5 fruit fly cellular contexts compared by ENCODE assay signal in the genomic region with DNA sequence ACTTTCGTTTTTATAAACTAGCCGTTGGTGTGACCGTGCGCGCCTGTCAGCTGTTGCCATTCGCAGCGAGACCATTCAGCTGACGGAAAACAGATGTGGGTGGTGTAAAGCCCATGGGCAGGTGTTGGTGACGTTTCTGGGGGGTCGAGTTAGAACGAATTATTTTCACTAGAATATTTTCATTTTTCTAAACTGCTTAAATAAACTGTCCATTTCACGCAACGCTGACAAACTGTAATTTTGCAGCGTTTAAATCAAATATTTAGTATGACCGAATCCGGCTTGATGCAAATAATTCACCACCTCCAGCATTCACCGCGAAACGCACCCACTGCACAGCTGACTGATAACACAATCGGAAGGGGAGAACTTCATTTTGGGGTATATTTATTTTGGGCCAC.
TF ChIP-seq lines count a peak whose summit lies in the region.

A gene (minus strand): TSS at position 199 of the 401 bp plus-strand sequence.
A gene (plus strand): TSS at position 261 of the 401 bp plus-strand sequence.

TF ChIP-seq in whole organism, adult, 20 proteins besides CTCF, POLR2A, EP300 and RAD21 (continued from another document):
- peak; percentile 89 for TF ChIP-seq CG7101 (tag; optimal IDR thresholded peaks at IDR 0.05; lab: Kevin White, UChicago)
- peak; percentile 87 for TF ChIP-seq CG1620 (GFP tag; optimal IDR thresholded peaks at IDR 0.05; lab: Kevin White, UChicago)
- TF ChIP-seq Crg-1 (GFP tag; optimal IDR thresholded peaks at IDR 0.05; lab: Kevin White, UChicago): peak; percentile 88
- TF ChIP-seq Clk (GFP tag; optimal IDR thresholded peaks at IDR 0.05; lab: Kevin White, UChicago): peak; percentile 65

TF ChIP-seq in whole organism, embryonic, 481 proteins besides CTCF, POLR2A, EP300 and RAD21 (continued from another document and continues in another):
- peak; percentile 22 for TF ChIP-seq fd64A (GFP tag; optimal IDR thresholded peaks at IDR 0.05; lab: Kevin White, UChicago)
- peak; percentile 65 for TF ChIP-seq CG3163 (GFP tag; optimal IDR thresholded peaks at IDR 0.05; lab: Kevin White, UChicago)
- TF ChIP-seq Myb (GFP tag; optimal IDR thresholded peaks at IDR 0.05; lab: Kevin White, UChicago): peak; percentile 89
- TF ChIP-seq sqz (GFP tag; optimal IDR thresholded peaks at IDR 0.05; lab: Kevin White, UChicago): no peak
- peak; percentile 99 for TF ChIP-seq Ets65A (GFP tag; lab: Kevin White, UChicago)
- peak; percentile 87 for TF ChIP-seq gro (GFP tag; optimal IDR thresholded peaks at IDR 0.05; lab: Kevin White, UChicago)
- TF ChIP-seq CG33557 (GFP tag; optimal IDR thresholded peaks at IDR 0.05; lab: Kevin White, UChicago): peak; percentile 49
- TF ChIP-seq NFAT (GFP tag; IDR thresholded peaks at IDR 0.05; lab: Robert Waterston, UW): peak; percentile 91
- TF ChIP-seq Lpt (GFP tag; optimal IDR thresholded peaks at IDR 0.05; lab: Kevin White, UChicago): no peak
- TF ChIP-seq CG17802 (tag; optimal IDR thresholded peaks at IDR 0.05; lab: Kevin White, UChicago): peak; percentile 26
- TF ChIP-seq chif (GFP tag; optimal IDR thresholded peaks at IDR 0.05; lab: Kevin White, UChicago): peak; percentile 78 to 88
- peak; percentile 79 for TF ChIP-seq CG12942 (GFP tag; optimal IDR thresholded peaks at IDR 0.05; lab: Kevin White, UChicago)
- peak; percentile 13 for TF ChIP-seq kah (GFP tag; optimal IDR thresholded peaks at IDR 0.05; lab: Kevin White, UChicago)
- peak; percentile 80 for TF ChIP-seq Abd-B (GFP tag; optimal IDR thresholded peaks at IDR 0.05; lab: Kevin White, UChicago)
- peak; percentile 82 for TF ChIP-seq CG17385 (GFP tag; optimal IDR thresholded peaks at IDR 0.05; lab: Kevin White, UChicago)
- peak; percentile 77 for TF ChIP-seq CG13424 (tag; optimal IDR thresholded peaks at IDR 0.05; lab: Kevin White, UChicago)
- peak; percentile 93 for TF ChIP-seq CG12769 (tag; optimal IDR thresholded peaks at IDR 0.05; lab: Kevin White, UChicago)
- TF ChIP-seq caup (GFP tag; optimal IDR thresholded peaks at IDR 0.05; lab: Kevin White, UChicago; ENCODE audit: severe bottlenecking): peak; percentile 77
- TF ChIP-seq rib (GFP tag; IDR thresholded peaks at IDR 0.05; lab: Robert Waterston, UW): peak; percentile 85
- peak; percentile 76 for TF ChIP-seq CG1647 (GFP tag; optimal IDR thresholded peaks at IDR 0.05; lab: Kevin White, UChicago)
- TF ChIP-seq CG30403 (GFP tag; optimal IDR thresholded peaks at IDR 0.05; lab: Kevin White, UChicago): peak; percentile 87
- peak; percentile 69 for TF ChIP-seq cato (GFP tag; optimal IDR thresholded peaks at IDR 0.05; lab: Kevin White, UChicago; ENCODE audit: borderline replicate concordance)
- peak; percentile 66 for TF ChIP-seq croc (GFP tag; conservative IDR thresholded peaks at IDR 0.05; lab: Robert Waterston, UW)
- TF ChIP-seq Hr39 (optimal IDR thresholded peaks at IDR 0.05; lab: Kevin White, UChicago): no peak
- TF ChIP-seq slou (GFP tag; optimal IDR thresholded peaks at IDR 0.05; lab: Kevin White, UChicago): peak; percentile 84
- TF ChIP-seq Scr (GFP tag; IDR thresholded peaks at IDR 0.05; lab: Robert Waterston, UW; ENCODE audit: partially characterized antibody): peak; percentile 23; the same call in 1 of the 2 replicates
- peak; percentile 81 for TF ChIP-seq ara (GFP tag; IDR thresholded peaks at IDR 0.05; lab: Robert Waterston, UW)
- no peak for TF ChIP-seq Dip2 (GFP tag; IDR thresholded peaks at IDR 0.05; lab: Robert Waterston, UW)
- peak; percentile 77 for TF ChIP-seq CG11398 (GFP tag; optimal IDR thresholded peaks at IDR 0.05; lab: Kevin White, UChicago)
- peak; percentile 75 for TF ChIP-seq CG17829 (tag; optimal IDR thresholded peaks at IDR 0.05; lab: Kevin White, UChicago)

TF ChIP-seq in whole organism, prepupa, 60 proteins besides CTCF, POLR2A, EP300 and RAD21 (continued from another document and continues in another):
- TF ChIP-seq CG6808 (GFP tag; optimal IDR thresholded peaks at IDR 0.05; lab: Kevin White, UChicago) (no peak), CG10631 (GFP tag; optimal IDR thresholded peaks at IDR 0.05; lab: Kevin White, UChicago) (peak; percentile 84), pdm3 (GFP tag; optimal IDR thresholded peaks at IDR 0.05; lab: Kevin White, UChicago) (no peak), Hr38 (GFP tag; optimal IDR thresholded peaks at IDR 0.05; lab: Kevin White, UChicago) (peak; percentile 74), Hr4 (GFP tag; optimal IDR thresholded peaks at IDR 0.05; lab: Kevin White, UChicago) (peak; percentile 86), CG31627 (GFP tag; optimal IDR thresholded peaks at IDR 0.05; lab: Kevin White, UChicago) (peak; percentile 93), CG16779 (tag; optimal IDR thresholded peaks at IDR 0.05; lab: Kevin White, UChicago) (peak; percentile 47), CG15336 (GFP tag; IDR thresholded peaks at IDR 0.05; lab: Robert Waterston, UW) (peak; percentile 84), Met (GFP tag; optimal IDR thresholded peaks at IDR 0.05; lab: Kevin White, UChicago) (peak; percentile 90), CG6276 (GFP tag; optimal IDR thresholded peaks at IDR 0.05; lab: Kevin White, UChicago) (no peak), Ets21C (GFP tag; optimal IDR thresholded peaks at IDR 0.05; lab: Kevin White, UChicago) (peak; percentile 85), CG8319 (GFP tag; optimal IDR thresholded peaks at IDR 0.05; lab: Kevin White, UChicago) (peak; percentile 88), CG9139 (GFP tag; optimal IDR thresholded peaks at IDR 0.05; lab: Kevin White, UChicago) (no peak), ss (GFP tag; optimal IDR thresholded peaks at IDR 0.05; lab: Kevin White, UChicago) (peak; percentile 30 to 33), dsx (GFP tag; optimal IDR thresholded peaks at IDR 0.05; lab: Kevin White, UChicago; ENCODE audit: poor library complexity, severe bottlenecking) (peak; percentile 37), Hr39 (GFP tag; optimal IDR thresholded peaks at IDR 0.05; lab: Kevin White, UChicago) (peak; percentile 93), esn (GFP tag; optimal IDR thresholded peaks at IDR 0.05; lab: Kevin White, UChicago) (peak; percentile 88), Sox14 (GFP tag; optimal IDR thresholded peaks at IDR 0.05; lab: Kevin White, UChicago) (peak; percentile 91), OdsH (GFP tag; optimal IDR thresholded peaks at IDR 0.05; lab: Kevin White, UChicago) (peak; percentile 89), fkh (GFP tag; optimal IDR thresholded peaks at IDR 0.05; lab: Kevin White, UChicago) (peak; percentile 31), CG1621 (tag; optimal IDR thresholded peaks at IDR 0.05; lab: Kevin White, UChicago) (peak; percentile 61), CG11902 (GFP tag; optimal IDR thresholded peaks at IDR 0.05; lab: Kevin White, UChicago) (peak; percentile 87), Eip78C (GFP tag; lab: Kevin White, UChicago) (peak; percentile 96), CG11294 (GFP tag; IDR thresholded peaks at IDR 0.05; lab: Robert Waterston, UW) (peak; percentile 87), CG4318 (GFP tag; optimal IDR thresholded peaks at IDR 0.05; lab: Kevin White, UChicago) (peak; percentile 69), CG3919 (GFP tag; optimal IDR thresholded peaks at IDR 0.05; lab: Kevin White, UChicago) (peak; percentile 93), CG32006 (GFP tag; optimal IDR thresholded peaks at IDR 0.05; lab: Kevin White, UChicago) (peak; percentile 77), CG7368 (GFP tag; optimal IDR thresholded peaks at IDR 0.05; lab: Kevin White, UChicago) (peak; percentile 86), achi (GFP tag; optimal IDR thresholded peaks at IDR 0.05; lab: Kevin White, UChicago) (peak; percentile 89), CG6792 (GFP tag; optimal IDR thresholded peaks at IDR 0.05; lab: Kevin White, UChicago) (peak; percentile 86), salr (GFP tag; optimal IDR thresholded peaks at IDR 0.05; lab: Kevin White, UChicago) (peak; percentile 57 to 64)

TF ChIP-seq in whole organism, pupa, 21 proteins besides CTCF, POLR2A, EP300 and RAD21 (continued from another document):
- TF ChIP-seq gl (tag; optimal IDR thresholded peaks at IDR 0.05; lab: Kevin White, UChicago): peak; percentile 23
- peak; percentile 73 for TF ChIP-seq CG34367 (tag; optimal IDR thresholded peaks at IDR 0.05; lab: Kevin White, UChicago)

TF ChIP-seq in whole organism, wandering third instar larva, 38 proteins besides CTCF, POLR2A, EP300 and RAD21 (continued from another document):
- TF ChIP-seq Hr78 (GFP tag; optimal IDR thresholded peaks at IDR 0.05; lab: Kevin White, UChicago) (no peak), fru (GFP tag; optimal IDR thresholded peaks at IDR 0.05; lab: Kevin White, UChicago) (peak; percentile 90), Hr83 (GFP tag; optimal IDR thresholded peaks at IDR 0.05; lab: Kevin White, UChicago; ENCODE audit: poor library complexity, severe bottlenecking) (peak; percentile 92), HLH106 (tag; optimal IDR thresholded peaks at IDR 0.05; lab: Kevin White, UChicago) (peak; percentile 84), GATAd (GFP tag; optimal IDR thresholded peaks at IDR 0.05; lab: Kevin White, UChicago) (peak; percentile 90), psq (GFP tag; optimal IDR thresholded peaks at IDR 0.05; lab: Kevin White, UChicago) (peak; percentile 82), Mio (GFP tag; optimal IDR thresholded peaks at IDR 0.05; lab: Kevin White, UChicago) (peak; percentile 70), Sp1 (GFP tag; optimal IDR thresholded peaks at IDR 0.05; lab: Kevin White, UChicago) (peak; percentile 79), N (GFP tag; optimal IDR thresholded peaks at IDR 0.05; lab: Kevin White, UChicago) (no peak), OdsH (GFP tag; optimal IDR thresholded peaks at IDR 0.05; lab: Kevin White, UChicago) (peak; percentile 87), woc (GFP tag; optimal IDR thresholded peaks at IDR 0.05; lab: Kevin White, UChicago) (peak; percentile 72), lola (GFP tag; optimal IDR thresholded peaks at IDR 0.05; lab: Kevin White, UChicago) (peak; percentile 58), br (GFP tag; optimal IDR thresholded peaks at IDR 0.05; lab: Kevin White, UChicago) (peak; percentile 88), jim (GFP tag; optimal IDR thresholded peaks at IDR 0.05; lab: Kevin White, UChicago) (peak; percentile 65), sv (GFP tag; optimal IDR thresholded peaks at IDR 0.05; lab: Kevin White, UChicago) (peak; percentile 71), Vsx2 (GFP tag; optimal IDR thresholded peaks at IDR 0.05; lab: Kevin White, UChicago; ENCODE audit: partially characterized antibody) (no peak), Rel (GFP tag; optimal IDR thresholded peaks at IDR 0.05; lab: Kevin White, UChicago) (no peak), Rel (tag; optimal IDR thresholded peaks at IDR 0.05; lab: Kevin White, UChicago) (peak; percentile 75)
TF ChIP-seq in whole organism, wandering third instar larva: peak in this region for 25.
